Worm (Caenorhabditis elegans): ENCODE measurements around the gene T14G8.3.

Gene T14G8.3

DNA sequence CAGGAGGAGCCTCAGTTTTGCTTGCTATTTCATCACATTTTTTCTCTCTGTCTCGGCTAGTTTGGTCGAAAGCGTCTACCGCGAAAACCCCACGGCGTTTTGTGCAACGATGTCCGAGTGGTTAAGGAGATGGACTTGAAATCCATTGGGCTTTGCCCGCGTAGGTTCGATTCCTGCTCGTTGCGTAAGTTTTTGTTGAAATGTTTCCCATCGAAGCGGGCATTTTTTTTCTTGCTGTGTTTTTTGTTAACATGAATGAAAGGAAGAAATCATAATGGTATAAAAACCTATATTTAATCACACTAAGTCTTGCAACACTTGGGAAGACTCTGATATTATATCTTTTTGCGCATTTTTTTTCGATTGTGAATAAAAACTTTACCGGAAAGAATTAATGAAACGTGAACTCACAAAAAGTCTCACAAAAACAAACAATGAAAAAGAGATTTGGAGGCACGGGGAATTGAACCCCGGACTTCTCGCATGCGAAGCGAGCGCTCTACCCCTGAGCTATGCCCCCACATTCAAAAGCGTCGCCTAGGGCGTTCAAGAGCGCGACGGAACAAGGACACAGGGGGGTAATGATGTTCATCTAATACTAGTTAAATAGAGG lies 28.9 kb downstream of the T14G8.3 start (continued):
- TF ChIP-seq lir-3 (tag; optimal IDR thresholded peaks at IDR 0.05; ENCODE audit: poor library complexity) (peak; percentile 12), ets-5 (GFP tag; IDR thresholded peaks at IDR 0.05) (no peak), nhr-84 (tag; optimal IDR thresholded peaks at IDR 0.05) (no peak), pqm-1 (tag; optimal IDR thresholded peaks at IDR 0.05) (no peak), ztf-4 (tag; optimal IDR thresholded peaks at IDR 0.05) (no peak), sup-37 (GFP tag; optimal IDR thresholded peaks at IDR 0.05) (peak; percentile 37), Y116A8C.19 (tag; optimal IDR thresholded peaks at IDR 0.05; ENCODE audit: borderline replicate concordance) (no peak), ceh-88 (GFP tag; IDR thresholded peaks at IDR 0.05) (peak; percentile 57), nhr-237 (tag; optimal IDR thresholded peaks at IDR 0.05) (no peak), jun-1 (tag; optimal IDR thresholded peaks at IDR 0.05) (peak; percentile 83), swsn-7 (tag; optimal IDR thresholded peaks at IDR 0.05) (peak; percentile 79), fkh-10 (GFP tag; optimal IDR thresholded peaks at IDR 0.05) (peak; percentile 84), nhr-85 (tag) (peak; percentile 77), aly-2 (tag; optimal IDR thresholded peaks at IDR 0.05) (peak; percentile 55), nhr-28 (tag; optimal IDR thresholded peaks at IDR 0.05) (no peak), fkh-4 (tag; optimal IDR thresholded peaks at IDR 0.05; ENCODE audit: borderline replicate concordance) (no peak), fos-1 (tag; optimal IDR thresholded peaks at IDR 0.05) (peak; percentile 37), ces-1 (GFP tag; optimal IDR thresholded peaks at IDR 0.05) (peak; percentile 20), unc-30 (tag; optimal IDR thresholded peaks at IDR 0.05) (no peak), unc-86 (tag; optimal IDR thresholded peaks at IDR 0.05) (peak; percentile 26), zip-4 (GFP tag; optimal IDR thresholded peaks at IDR 0.05) (peak; percentile 74), egl-13 (tag; optimal IDR thresholded peaks at IDR 0.05) (peak; percentile 24), F16B12.6 (tag; optimal IDR thresholded peaks at IDR 0.05) (no peak), nhr-90 (tag; optimal IDR thresholded peaks at IDR 0.05; ENCODE audit: poor library complexity) (peak; percentile 67), nhr-76 (tag; optimal IDR thresholded peaks at IDR 0.05) (no peak), fkh-8 (tag; optimal IDR thresholded peaks at IDR 0.05) (peak; percentile 86), ceh-90 (tag; optimal IDR thresholded peaks at IDR 0.05) (no peak), tlp-1 (tag; optimal IDR thresholded peaks at IDR 0.05) (no peak), dpl-1 (GFP tag; optimal IDR thresholded peaks at IDR 0.05) (peak in 2 of 3 experiments; percentile 6 to 37), mdl-1 (tag; optimal IDR thresholded peaks at IDR 0.05) (peak in 1 of 2 experiments; percentile 63), nhr-11 (tag; optimal IDR thresholded peaks at IDR 0.05) (no peak), mef-2 (tag; optimal IDR thresholded peaks at IDR 0.05) (no peak), lin-35 (GFP tag; optimal IDR thresholded peaks at IDR 0.05) (peak in 1 of 2 experiments; percentile 53), lin-15B (tag; optimal IDR thresholded peaks at IDR 0.05) (no peak), skn-1 (tag; optimal IDR thresholded peaks at IDR 0.05) (peak; percentile 57), nhr-77 (tag; optimal IDR thresholded peaks at IDR 0.05) (peak; percentile 52), lin-39 (tag; optimal IDR thresholded peaks at IDR 0.05) (peak; percentile 36), lin-14 (GFP tag; optimal IDR thresholded peaks at IDR 0.05) (peak; percentile 81), zag-1 (tag; optimal IDR thresholded peaks at IDR 0.05) (no peak), vab-15 (tag; optimal IDR thresholded peaks at IDR 0.05) (no peak), nhr-71 (tag; optimal IDR thresholded peaks at IDR 0.05) (peak; percentile 86), hlh-17 (GFP tag; optimal IDR thresholded peaks at IDR 0.05; ENCODE audit: borderline replicate concordance) (no peak), lin-13 (GFP tag; optimal IDR thresholded peaks at IDR 0.05) (peak; percentile 27), nhr-12 (tag; optimal IDR thresholded peaks at IDR 0.05) (no peak), ceh-8 (GFP tag; optimal IDR thresholded peaks at IDR 0.05) (peak; percentile 64), nhr-47 (tag; optimal IDR thresholded peaks at IDR 0.05) (peak; percentile 83), aha-1 (tag; optimal IDR thresholded peaks at IDR 0.05) (no peak), C34B4.2 (tag; optimal IDR thresholded peaks at IDR 0.05) (no peak), lsy-2 (tag; optimal IDR thresholded peaks at IDR 0.05) (peak; percentile 36 to 71), pax-3 (tag; optimal IDR thresholded peaks at IDR 0.05) (peak; percentile 71), snpc-4 (tag; optimal IDR thresholded peaks at IDR 0.05) (peak; percentile 38), blmp-1 (tag; optimal IDR thresholded peaks at IDR 0.05) (peak; percentile 20), C16A3.4 (tag; optimal IDR thresholded peaks at IDR 0.05) (peak; percentile 70)

Data from whole organism, L1 larva.